Fruit fly (Drosophila melanogaster) whole organism, embryonic: ENCODE measurements around the gene CG42395.

Experiments
- Awh ChIP-seq: fragments of 200-800 bp; sonication (Bioruptor generic); IDR thresholded peaks from 2 replicates; pipeline ENCODE4, ENCODE4 v1.3.6; 2022; ENCODE audit warnings: missing biosample characterization, missing genetic modification characterization
- CG11560 ChIP-seq: fragments of 200-800 bp; sonication (Bioruptor generic); IDR thresholded peaks from 3 replicates; pipeline ENCODE4 v1.3.6; 2022; ENCODE audit warnings: missing biosample characterization, missing genetic modification characterization
- CG12071 ChIP-seq: fragments of 200-800 bp; sonication (Bioruptor generic); optimal IDR thresholded peaks from 3 replicates; lab custom pipeline; 2018; ENCODE audit warnings: missing biosample characterization, mild to moderate bottlenecking, missing genetic modification characterization
- CG13296 ChIP-seq: fragments of 200-800 bp; sonication (Bioruptor generic); optimal IDR thresholded peaks from 3 replicates; lab custom pipeline; 2018; ENCODE audit warnings: missing biosample characterization, mild to moderate bottlenecking, missing genetic modification characterization
- CG15479 ChIP-seq: fragments of 200-800 bp; sonication (Bioruptor generic); optimal IDR thresholded peaks from 3 replicates; lab custom pipeline; 2019; ENCODE audit warnings: missing biosample characterization, mild to moderate bottlenecking, missing genetic modification characterization, moderate library complexity
- CG1603 ChIP-seq: fragments of 200-800 bp; sonication (Bioruptor generic); optimal IDR thresholded peaks from 2 replicates; lab custom pipeline; 2019; ENCODE audit warnings: missing biosample characterization, mild to moderate bottlenecking, missing genetic modification characterization, moderate library complexity
- CG1792 ChIP-seq: fragments of 200-800 bp; sonication (Bioruptor generic); optimal IDR thresholded peaks from 2 replicates; lab custom pipeline; 2016; ENCODE audit warnings: missing biosample characterization, missing genetic modification characterization
- CG18476 ChIP-seq: fragments of 200-800 bp; sonication (Bioruptor generic); optimal IDR thresholded peaks from 2 replicates; lab custom pipeline; 2016; ENCODE audit warnings: missing biosample characterization, mild to moderate bottlenecking, missing genetic modification characterization
- CG31441 ChIP-seq: fragments of 200-800 bp; sonication (Bioruptor generic); IDR thresholded peaks from 2 replicates; pipeline ENCODE4 v1.3.6; 2022; ENCODE audit warnings: missing biosample characterization, missing genetic modification characterization
- CG3726 ChIP-seq: fragments of 200-800 bp; sonication (Bioruptor generic); IDR thresholded peaks from 3 replicates; pipeline ENCODE4, ENCODE4 v1.3.6; 2022; ENCODE audit warnings: missing biosample characterization, missing genetic modification characterization
- CG42726 ChIP-seq: fragments of 200-800 bp; sonication (Bioruptor generic); IDR thresholded peaks from 2 replicates; pipeline ENCODE4 v1.3.6; 2022; ENCODE audit warnings: missing biosample characterization, missing genetic modification characterization; ENCODE audit not compliant: partially characterized antibody
- CG4360 ChIP-seq: fragments of 200-800 bp; sonication (Bioruptor generic); IDR thresholded peaks from 2 replicates; pipeline ENCODE4 v1.3.6; 2022; ENCODE audit warnings: missing biosample characterization, missing genetic modification characterization
- CG4730 ChIP-seq: fragments of 200-800 bp; sonication (Bioruptor generic); IDR thresholded peaks from 2 replicates; pipeline ENCODE4 v1.3.6; 2022; ENCODE audit warnings: missing biosample characterization, missing genetic modification characterization
- CG6175 ChIP-seq: fragments of 200-800 bp; sonication (Bioruptor generic); IDR thresholded peaks from 3 replicates; pipeline ENCODE4 v1.3.6; 2022; ENCODE audit warnings: missing biosample characterization, missing genetic modification characterization
- CG6791 ChIP-seq: fragments of 200-800 bp; sonication (Bioruptor generic); IDR thresholded peaks from 3 replicates; pipeline ENCODE4 v1.3.6; 2022; ENCODE audit warnings: missing biosample characterization, missing genetic modification characterization; ENCODE audit not compliant: partially characterized antibody
- CG6813 ChIP-seq: fragments of 200-800 bp; sonication (Bioruptor generic); optimal IDR thresholded peaks from 2 replicates; lab custom pipeline; 2017; ENCODE audit warnings: missing biosample characterization, missing genetic modification characterization, mild to moderate bottlenecking, moderate library complexity, missing genetic modification reagents
- CG7372 ChIP-seq: fragments of 200-800 bp; sonication (Bioruptor generic); IDR thresholded peaks from 2 replicates; pipeline ENCODE4 v1.3.6; 2022; ENCODE audit warnings: missing biosample characterization, missing genetic modification characterization
- CG8281 ChIP-seq: fragments of 200-800 bp; sonication (Bioruptor generic); optimal IDR thresholded peaks from 2 replicates; lab custom pipeline; 2018; ENCODE audit warnings: missing biosample characterization, mild to moderate bottlenecking, missing genetic modification characterization, moderate library complexity
- CG8359 ChIP-seq: fragments of 200-800 bp; sonication (Bioruptor generic); optimal IDR thresholded peaks from 2 replicates; lab custom pipeline; 2017; ENCODE audit warnings: missing biosample characterization, mild to moderate bottlenecking, missing genetic modification characterization, borderline replicate concordance
- CG9797 ChIP-seq: fragments of 200-800 bp; sonication (Bioruptor generic); optimal IDR thresholded peaks from 3 replicates; lab custom pipeline; 2018; ENCODE audit warnings: missing biosample characterization, mild to moderate bottlenecking, missing genetic modification characterization
- Dfd ChIP-seq, 2 experiments: fragments of >200 bp; optimal IDR thresholded peaks; 2 replicates each; lab custom pipeline; 2017; ENCODE audit warnings: missing biosample characterization in 2 of 2, missing genetic modification characterization in 2 of 2
- Dip2 ChIP-seq: fragments of 200-800 bp; sonication (Bioruptor generic); IDR thresholded peaks from 2 replicates; pipeline ENCODE4 v1.3.6; 2022; ENCODE audit warnings: missing biosample characterization, missing genetic modification characterization
- Elba2 ChIP-seq: fragments of 200-800 bp; sonication (Bioruptor generic); optimal IDR thresholded peaks from 3 replicates; lab custom pipeline; 2016; ENCODE audit warnings: missing biosample characterization, missing genetic modification characterization
- H15 ChIP-seq: fragments of 200-800 bp; sonication (Bioruptor generic); IDR thresholded peaks from 3 replicates; pipeline ENCODE4 v1.3.6; 2022; ENCODE audit warnings: missing biosample characterization, missing genetic modification characterization
- Hr78 ChIP-seq, 2 experiments: fragments of 200-800 bp in 1 of 2; fragments of >200 bp in 1 of 2; sonication (Bioruptor generic) in 1 of 2; optimal IDR thresholded peaks; 2 replicates each; lab custom pipeline; 2017 to 2019; ENCODE audit warnings: missing biosample characterization in 2 of 2, missing genetic modification characterization in 2 of 2, mild to moderate bottlenecking in 1 of 2, moderate library complexity in 1 of 2
- Jarid2 ChIP-seq: fragments of 200-800 bp; sonication (Bioruptor generic); optimal IDR thresholded peaks from 3 replicates; lab custom pipeline; 2017; ENCODE audit warnings: mild to moderate bottlenecking, missing biosample characterization, missing genetic modification reagents, missing genetic modification characterization
- MBD-R2 ChIP-seq: fragments of 200-800 bp; sonication (Bioruptor generic); IDR thresholded peaks from 2 replicates; pipeline ENCODE4 v1.3.6; 2022; ENCODE audit warnings: missing biosample characterization, missing genetic modification characterization
- Meics ChIP-seq: fragments of 200-800 bp; sonication (Bioruptor generic); optimal IDR thresholded peaks from 2 replicates; lab custom pipeline; 2017; ENCODE audit warnings: missing biosample characterization, mild to moderate bottlenecking, missing genetic modification characterization
- NC2α ChIP-seq: fragments of 200-800 bp; sonication (Bioruptor generic); optimal IDR thresholded peaks from 2 replicates; lab custom pipeline; 2016; ENCODE audit warnings: missing biosample characterization, missing genetic modification characterization
- amos ChIP-seq: fragments of 200-800 bp; sonication (Bioruptor generic); IDR thresholded peaks from 2 replicates; pipeline ENCODE4 v1.3.6; 2022; ENCODE audit warnings: missing biosample characterization, missing genetic modification characterization; ENCODE audit not compliant: partially characterized antibody
- cas ChIP-seq: fragments of 200-800 bp; sonication (Bioruptor generic); IDR thresholded peaks from 2 replicates; pipeline ENCODE4 v1.3.6; 2022; ENCODE audit warnings: missing biosample characterization, missing genetic modification characterization
- dimm ChIP-seq: fragments of 200-800 bp; sonication (Bioruptor generic); IDR thresholded peaks from 2 replicates; pipeline ENCODE4 v1.3.6; 2022; ENCODE audit warnings: missing biosample characterization, missing genetic modification characterization
- fd64A ChIP-seq: fragments of 200-800 bp; sonication (Bioruptor generic); optimal IDR thresholded peaks from 3 replicates; lab custom pipeline; 2018; ENCODE audit warnings: missing biosample characterization, mild to moderate bottlenecking, missing genetic modification characterization
- gro ChIP-seq: fragments of 200-800 bp; sonication (Bioruptor generic); optimal IDR thresholded peaks from 2 replicates; lab custom pipeline; 2016; ENCODE audit warnings: missing biosample characterization, missing genetic modification characterization
- gsb-n ChIP-seq: fragments of 200-800 bp; sonication (Bioruptor generic); optimal IDR thresholded peaks from 3 replicates; lab custom pipeline; 2018; ENCODE audit warnings: missing biosample characterization, mild to moderate bottlenecking, missing genetic modification characterization
- her ChIP-seq: fragments of 200-800 bp; sonication (Bioruptor generic); optimal IDR thresholded peaks from 2 replicates; lab custom pipeline; 2016; ENCODE audit warnings: missing biosample characterization, missing genetic modification characterization
- ind ChIP-seq: fragments of 200-800 bp; sonication (Bioruptor generic); optimal IDR thresholded peaks from 3 replicates; lab custom pipeline; 2016; ENCODE audit warnings: missing biosample characterization, missing genetic modification characterization
- kah ChIP-seq: fragments of 200-800 bp; sonication (Bioruptor generic); optimal IDR thresholded peaks from 2 replicates; lab custom pipeline; 2018; ENCODE audit warnings: missing biosample characterization, mild to moderate bottlenecking, missing genetic modification characterization
- lmd ChIP-seq: fragments of 200-800 bp; sonication (Bioruptor generic); IDR thresholded peaks from 2 replicates; pipeline ENCODE4 v1.3.6; 2022; ENCODE audit warnings: missing biosample characterization, missing genetic modification characterization
- nerfin-1 ChIP-seq: fragments of 200-800 bp; sonication (Bioruptor generic); optimal IDR thresholded peaks from 3 replicates; lab custom pipeline; 2019; ENCODE audit warnings: missing biosample characterization, mild to moderate bottlenecking, missing genetic modification characterization, moderate library complexity
- nerfin-2 ChIP-seq: fragments of 200-800 bp; sonication (Bioruptor generic); IDR thresholded peaks from 2 replicates; pipeline ENCODE4 v1.3.6; 2022; ENCODE audit warnings: missing biosample characterization, missing genetic modification characterization; ENCODE audit not compliant: partially characterized antibody
- nom ChIP-seq: fragments of 200-800 bp; sonication (Bioruptor generic); optimal IDR thresholded peaks from 2 replicates; lab custom pipeline; 2017; ENCODE audit warnings: missing biosample characterization, missing genetic modification characterization, mild to moderate bottlenecking, moderate library complexity, missing genetic modification reagents
- oc ChIP-seq: fragments of 200-800 bp; sonication (Bioruptor generic); optimal IDR thresholded peaks from 2 replicates; lab custom pipeline; 2018; ENCODE audit warnings: missing biosample characterization, mild to moderate bottlenecking, missing genetic modification characterization, moderate library complexity
- pfk ChIP-seq: fragments of 200-800 bp; sonication (Bioruptor generic); optimal IDR thresholded peaks from 2 replicates; lab custom pipeline; 2018; ENCODE audit warnings: missing biosample characterization, mild to moderate bottlenecking, missing genetic modification characterization, moderate library complexity
- prd ChIP-seq, 3 experiments: fragments of >200 bp in 2 of 3; fragments of 200-800 bp in 1 of 3; sonication (Bioruptor generic) in 1 of 3; optimal IDR thresholded peaks in 2 of 3; IDR thresholded peaks in 1 of 3; 2 replicates in 2 of 3; 3 replicates in 1 of 3; pipeline versions ENCODE4 v1.3.6 to Lab custom; 2017 to 2022; ENCODE audit warnings: missing biosample characterization in 1 of 3, missing genetic modification characterization in 1 of 3
- ro ChIP-seq: fragments of 200-800 bp; sonication (Bioruptor generic); IDR thresholded peaks from 2 replicates; pipeline ENCODE4 v1.3.6; 2022; ENCODE audit warnings: missing biosample characterization, missing genetic modification characterization
- schlank ChIP-seq: fragments of 200-800 bp; sonication (Bioruptor generic); optimal IDR thresholded peaks from 2 replicates; lab custom pipeline; 2018; ENCODE audit warnings: missing biosample characterization, mild to moderate bottlenecking, missing genetic modification characterization
- vnd ChIP-seq: fragments of 200-800 bp; sonication (Bioruptor generic); IDR thresholded peaks from 3 replicates; pipeline ENCODE4 v1.3.6; 2022; ENCODE audit warnings: missing biosample characterization, missing genetic modification characterization; ENCODE audit not compliant: partially characterized antibody

CG42395 gene

DNA sequence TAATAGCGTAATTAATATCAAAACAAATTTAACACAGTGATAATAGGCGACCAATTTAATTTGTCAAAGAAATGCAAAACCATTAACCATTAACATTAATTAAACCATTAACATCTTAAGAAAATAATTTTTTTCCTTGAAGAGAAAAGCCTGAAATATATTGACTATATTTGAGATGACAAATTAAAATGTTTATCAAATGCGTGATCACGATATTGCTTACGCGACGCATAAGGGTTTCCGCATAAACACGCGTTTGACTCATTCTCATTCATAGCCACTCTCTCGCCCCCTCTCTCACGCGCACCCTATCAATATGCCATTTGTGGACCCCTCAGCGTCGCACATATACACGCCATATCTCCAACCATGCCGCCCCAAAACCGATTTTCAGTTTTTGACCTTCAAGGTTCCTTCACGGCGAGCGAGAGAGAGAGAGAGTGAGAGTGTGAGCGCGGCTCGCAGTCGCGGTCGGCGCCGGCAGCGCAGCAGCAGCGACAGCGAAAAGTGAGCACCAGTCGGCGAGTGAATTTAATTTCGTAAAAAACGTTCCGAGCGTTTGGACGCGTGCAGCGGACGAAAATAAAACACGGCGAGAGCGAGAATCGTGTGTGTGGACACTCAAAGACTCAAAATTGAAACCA lies 9.4 kb upstream of the CG42395 start, which contains the start of gene Hex-A (continued):
- TF ChIP-seq Hr78 (GFP tag; optimal IDR thresholded peaks at IDR 0.05; lab: Kevin White, UChicago) (peak in 1 of 2 experiments; percentile 94), CG8281 (tag; lab: Kevin White, UChicago) (peak; percentile 89), schlank (tag; lab: Kevin White, UChicago) (peak; percentile 95), amos (GFP tag; lab: Robert Waterston, UW) (peak; percentile 14; the same call in 1 of the 2 replicates), Jarid2 (peak; percentile 78), CG18476 (GFP tag; lab: Kevin White, UChicago) (peak; percentile 94), CG6791 (GFP tag; lab: Robert Waterston, UW) (no peak), H15 (peak; percentile 70), Elba2 (GFP tag; lab: Kevin White, UChicago) (no peak), CG31441 (peak; percentile 93), Dip2 (GFP tag; lab: Robert Waterston, UW) (peak; percentile 42; the same call in 1 of the 2 replicates), CG1792 (GFP tag; lab: Kevin White, UChicago) (peak; percentile 88), nerfin-1 (peak; percentile 97), fd64A (GFP tag; lab: Kevin White, UChicago) (peak; percentile 87), dimm (GFP tag; lab: Robert Waterston, UW) (peak; percentile 80), her (GFP tag; lab: Kevin White, UChicago) (peak; percentile 89), CG13296 (peak; percentile 99), prd (optimal IDR thresholded peaks at IDR 0.05; lab: Kevin White, UChicago) (no peak), prd (GFP tag; IDR thresholded peaks at IDR 0.05; lab: Robert Waterston, UW) (peak; percentile 77), MBD-R2 (GFP tag; lab: Robert Waterston, UW) (peak; percentile 78), Meics (peak; percentile 98), oc (peak; percentile 94), gsb-n (tag; lab: Kevin White, UChicago) (peak; percentile 95), cas (GFP tag; lab: Robert Waterston, UW) (peak; percentile 73; the same call in 1 of the 2 replicates), CG3726 (peak; percentile 80; the same call in 2 of the 3 replicates), ind (GFP tag; lab: Kevin White, UChicago) (peak; percentile 84), CG12071 (GFP tag; lab: Kevin White, UChicago) (peak; percentile 94), CG42726 (GFP tag; lab: Robert Waterston, UW) (peak; percentile 52; the same call in 1 of the 2 replicates), CG6813 (GFP tag; lab: Kevin White, UChicago) (peak; percentile 95), CG4730 (GFP tag; lab: Robert Waterston, UW) (peak; percentile 71), CG8359 (GFP tag; lab: Kevin White, UChicago) (peak; percentile 87), Dfd (GFP tag; optimal IDR thresholded peaks at IDR 0.05; lab: Kevin White, UChicago) (no peak), CG6175 (GFP tag; lab: Robert Waterston, UW) (peak; percentile 83; the same call in 2 of the 3 replicates), pfk (GFP tag; lab: Kevin White, UChicago) (peak; percentile 65), CG1603 (tag; lab: Kevin White, UChicago) (peak; percentile 82), ro (GFP tag; lab: Robert Waterston, UW) (peak; percentile 59), vnd (GFP tag; lab: Robert Waterston, UW) (no peak), CG4360 (GFP tag; lab: Robert Waterston, UW) (peak; percentile 37; the same call in 1 of the 2 replicates), CG11560 (tag; lab: Robert Waterston, UW) (peak; percentile 56; the same call in 2 of the 3 replicates), CG7372 (peak; percentile 91), CG9797 (peak; percentile 44), Awh (peak; percentile 90), gro (GFP tag; lab: Kevin White, UChicago) (peak; percentile 96), lmd (peak; percentile 92), kah (peak; percentile 92), nerfin-2 (GFP tag; lab: Robert Waterston, UW) (no peak), CG15479 (GFP tag; lab: Kevin White, UChicago) (no peak), NC2α (GFP tag; lab: Kevin White, UChicago) (peak; percentile 88), nom (peak; percentile 95)
